Worm (Caenorhabditis elegans): ENCODE measurements around the gene Y55B1AR.4.

Gene Y55B1AR.4

ce11 chrIII:649935-650334 lies 44.6 kb upstream of the Y55B1AR.4 start:
- TF ChIP-seq zip-8 (tag; optimal IDR thresholded peaks at IDR 0.05) (no peak), sem-2 (GFP tag; optimal IDR thresholded peaks at IDR 0.05) (no peak), ceh-39 (tag; optimal IDR thresholded peaks at IDR 0.05) (no peak), unc-39 (tag; optimal IDR thresholded peaks at IDR 0.05) (no peak), drap-1 (GFP tag; optimal IDR thresholded peaks at IDR 0.05) (no peak), blmp-1 (tag; optimal IDR thresholded peaks at IDR 0.05) (no peak), elt-1 (tag; optimal IDR thresholded peaks at IDR 0.05; ENCODE audit: borderline replicate concordance, insufficient read depth) (no peak), hlh-1 (tag; optimal IDR thresholded peaks at IDR 0.05) (no peak), pha-4 (tag; optimal IDR thresholded peaks at IDR 0.05) (no peak), sptf-1 (tag; optimal IDR thresholded peaks at IDR 0.05) (no peak), elt-3 (tag; optimal IDR thresholded peaks at IDR 0.05) (no peak), lin-13 (tag; optimal IDR thresholded peaks at IDR 0.05) (no peak), ham-2 (GFP tag; optimal IDR thresholded peaks at IDR 0.05) (no peak)

ce11 chrIII:647248-647647 lies 41.9 kb upstream of the Y55B1AR.4 start:
- TF ChIP-seq mep-1 (tag; optimal IDR thresholded peaks at IDR 0.05) (peak; percentile 14), unc-120 (tag; optimal IDR thresholded peaks at IDR 0.05; ENCODE audit: poor library complexity, severe bottlenecking) (peak; percentile 63), tbx-8 (GFP tag; optimal IDR thresholded peaks at IDR 0.05) (no peak), ham-2 (GFP tag; optimal IDR thresholded peaks at IDR 0.05) (peak; percentile 92), hlh-1 (tag; optimal IDR thresholded peaks at IDR 0.05) (no peak), pha-4 (tag; optimal IDR thresholded peaks at IDR 0.05) (peak; percentile 53), nhr-2 (tag; optimal IDR thresholded peaks at IDR 0.05) (peak; percentile 1)

- TF ChIP-seq ham-2 (GFP tag; optimal IDR thresholded peaks at IDR 0.05) (no peak), tbx-8 (GFP tag; optimal IDR thresholded peaks at IDR 0.05) (no peak), zip-8 (tag; optimal IDR thresholded peaks at IDR 0.05) (peak; percentile 18)
These were observed 41.1 kb upstream of the Y55B1AR.4 start, which contains the start of gene orai-1 for ce11 chrIII:646454-646853. Gene orai-1 (plus strand): TSS chrIII:646754.

ce11 chrIII:644660-645059 lies 39.3 kb upstream of the Y55B1AR.4 start:
- TF ChIP-seq lsy-2 (tag; optimal IDR thresholded peaks at IDR 0.05), result no peak
- no peak for TF ChIP-seq cnd-1 (tag; optimal IDR thresholded peaks at IDR 0.05)
- no peak for TF ChIP-seq unc-39 (tag; optimal IDR thresholded peaks at IDR 0.05)
- TF ChIP-seq ceh-39 (tag; optimal IDR thresholded peaks at IDR 0.05), result no peak
- no peak for TF ChIP-seq elt-1 (tag; optimal IDR thresholded peaks at IDR 0.05; ENCODE audit: borderline replicate concordance, insufficient read depth)
- no peak for TF ChIP-seq unc-120 (tag; optimal IDR thresholded peaks at IDR 0.05; ENCODE audit: poor library complexity, severe bottlenecking)
- TF ChIP-seq ces-1 (GFP tag; optimal IDR thresholded peaks at IDR 0.05), result no peak
- TF ChIP-seq nhr-12 (tag; optimal IDR thresholded peaks at IDR 0.05), result no peak
- TF ChIP-seq nhr-28 (tag; optimal IDR thresholded peaks at IDR 0.05), result no peak
- TF ChIP-seq lin-32 (GFP tag; optimal IDR thresholded peaks at IDR 0.05), result no peak
- no peak for TF ChIP-seq M03D4.4 (tag; optimal IDR thresholded peaks at IDR 0.05)
- TF ChIP-seq tbx-8 (GFP tag; optimal IDR thresholded peaks at IDR 0.05), result no peak
- TF ChIP-seq mab-5 (tag; optimal IDR thresholded peaks at IDR 0.05), result no peak
- TF ChIP-seq blmp-1 (tag; optimal IDR thresholded peaks at IDR 0.05), result no peak
- no peak for TF ChIP-seq unc-62 (GFP tag; optimal IDR thresholded peaks at IDR 0.05)
- TF ChIP-seq ceh-83 (GFP tag; optimal IDR thresholded peaks at IDR 0.05), result no peak
- TF ChIP-seq hlh-1 (tag; optimal IDR thresholded peaks at IDR 0.05), result no peak

ce11 chrIII:641759-642158 lies 36.4 kb upstream of the Y55B1AR.4 start, which contains the start of gene W06E11.1:
Gene W06E11.1 (plus strand): TSS chrIII:642059.
- TF ChIP-seq sem-2 (GFP tag; optimal IDR thresholded peaks at IDR 0.05) (no peak), zip-8 (tag; optimal IDR thresholded peaks at IDR 0.05) (no peak), unc-120 (tag; optimal IDR thresholded peaks at IDR 0.05; ENCODE audit: poor library complexity, severe bottlenecking) (no peak), pha-4 (tag; optimal IDR thresholded peaks at IDR 0.05) (no peak), nhr-12 (tag; optimal IDR thresholded peaks at IDR 0.05) (no peak), ceh-83 (GFP tag; optimal IDR thresholded peaks at IDR 0.05) (no peak), sptf-1 (tag; optimal IDR thresholded peaks at IDR 0.05) (no peak), mab-5 (tag; optimal IDR thresholded peaks at IDR 0.05) (no peak), lsy-2 (tag; optimal IDR thresholded peaks at IDR 0.05) (no peak), nhr-2 (tag; optimal IDR thresholded peaks at IDR 0.05) (no peak), ham-2 (GFP tag; optimal IDR thresholded peaks at IDR 0.05) (no peak), ztf-11 (tag; optimal IDR thresholded peaks at IDR 0.05) (no peak), hlh-1 (tag; optimal IDR thresholded peaks at IDR 0.05) (no peak), unc-39 (tag; optimal IDR thresholded peaks at IDR 0.05) (no peak), nhr-76 (tag; optimal IDR thresholded peaks at IDR 0.05) (no peak), ceh-39 (tag; optimal IDR thresholded peaks at IDR 0.05) (no peak), drap-1 (GFP tag; optimal IDR thresholded peaks at IDR 0.05) (no peak)

Data from whole organism, mixed stage, embryonic.